Fruit fly (Drosophila melanogaster): ENCODE data around the gene Sirt7.

Gene Sirt7

dm6 chr3R:29055710-29056109, at the start of gene Sirt7:
Gene Sirt7, plus strand, starts transcription at chr3R:29055927.
- peak; percentile 89 for TF ChIP-seq CG17801 (GFP tag; optimal IDR thresholded peaks at IDR 0.05; ENCODE audit: partially characterized antibody)

dm6 chr3R:29011144-29011543, 44.6 kb upstream of the Sirt7 start:
- TF ChIP-seq CG17801 (GFP tag; optimal IDR thresholded peaks at IDR 0.05; ENCODE audit: partially characterized antibody), result no peak

dm6 chr3R:29020366-29020765, 35.4 kb upstream of the Sirt7 start, which contains the start of gene wat:
Gene wat, minus strand, starts transcription at chr3R:29020406.
- no peak for TF ChIP-seq CG17801 (GFP tag; optimal IDR thresholded peaks at IDR 0.05; ENCODE audit: partially characterized antibody)

dm6 chr3R:29024671-29025070, 31.1 kb upstream of the Sirt7 start, which contains the start of gene CG14518:
Gene CG14518, plus strand, starts transcription at chr3R:29024971.
- no peak for TF ChIP-seq CG17801 (GFP tag; optimal IDR thresholded peaks at IDR 0.05; ENCODE audit: partially characterized antibody)

- peak; percentile 32 for TF ChIP-seq CG17801 (GFP tag; optimal IDR thresholded peaks at IDR 0.05; ENCODE audit: partially characterized antibody)
These were observed 28.6 kb upstream of the Sirt7 start, which contains the start of the genes eIF4E6 and CG1951 for dm6 chr3R:29027122-29027521. Gene eIF4E6, minus strand, starts transcription at chr3R:29027174. Gene CG1951, plus strand, starts transcription at chr3R:29027236.

- no peak for TF ChIP-seq CG17801 (GFP tag; optimal IDR thresholded peaks at IDR 0.05; ENCODE audit: partially characterized antibody)
These were observed 23.2 kb upstream of the Sirt7 start, which contains the start of gene Ssl2 for dm6 chr3R:29032542-29032941. Gene Ssl2, minus strand, starts transcription at chr3R:29032642.

dm6 chr3R:29033909-29034629, 21.7 kb upstream of the Sirt7 start, which contains the start of the genes beta4GalNAcTB and Cpsf100:
Gene beta4GalNAcTB, minus strand, starts transcription at chr3R:29034008.
Gene Cpsf100, plus strand, starts transcription at chr3R:29034573.
- peak; percentile 40 for TF ChIP-seq CG17801 (GFP tag; optimal IDR thresholded peaks at IDR 0.05; ENCODE audit: partially characterized antibody)

dm6 chr3R:29038960-29039581, 16.7 kb upstream of the Sirt7 start, which contains the start of the genes Slu7 and Pkc98E:
Gene Slu7, minus strand, starts transcription at chr3R:29039071.
Gene Pkc98E, plus strand, starts transcription at chr3R:29039156.
- TF ChIP-seq CG17801 (GFP tag; optimal IDR thresholded peaks at IDR 0.05; ENCODE audit: partially characterized antibody), result peak; percentile 50

- peak; percentile 20 for TF ChIP-seq CG17801 (GFP tag; optimal IDR thresholded peaks at IDR 0.05; ENCODE audit: partially characterized antibody)
These were observed 15.9 kb upstream of the Sirt7 start for dm6 chr3R:29039704-29040430.

dm6 chr3R:29040526-29041195, 15.1 kb upstream of the Sirt7 start:
- TF ChIP-seq CG17801 (GFP tag; optimal IDR thresholded peaks at IDR 0.05; ENCODE audit: partially characterized antibody), result peak; percentile 48

- no peak for TF ChIP-seq CG17801 (GFP tag; optimal IDR thresholded peaks at IDR 0.05; ENCODE audit: partially characterized antibody)
These were observed 6.5 kb upstream of the Sirt7 start, which contains the start of gene CG11837 for dm6 chr3R:29049055-29049722. Gene CG11837, plus strand, starts transcription at chr3R:29049493.

- TF ChIP-seq CG17801 (GFP tag; optimal IDR thresholded peaks at IDR 0.05; ENCODE audit: partially characterized antibody), result no peak
These were observed 5.0 kb upstream of the Sirt7 start, which contains the start of gene CG11841 for dm6 chr3R:29050756-29051155. Gene CG11841, plus strand, starts transcription at chr3R:29051056.

dm6 chr3R:29052380-29052779, 3.3 kb upstream of the Sirt7 start, which contains the start of gene CG11842:
Gene CG11842, plus strand, starts transcription at chr3R:29052680.
- TF ChIP-seq CG17801 (GFP tag; optimal IDR thresholded peaks at IDR 0.05; ENCODE audit: partially characterized antibody), result no peak

- TF ChIP-seq CG17801 (GFP tag; optimal IDR thresholded peaks at IDR 0.05; ENCODE audit: partially characterized antibody), result no peak
These were observed 1.7 kb upstream of the Sirt7 start, which contains the start of gene CG11843 for dm6 chr3R:29054047-29054446. Gene CG11843, plus strand, starts transcription at chr3R:29054347.

All from ovary, adult (tissue).